Worm (Caenorhabditis elegans) whole organism, L3 larva: ENCODE measurements around the gene T23F11.6.
A peak's percentile ranks its signal among the peaks of the same experiment; 100 is the strongest.

Experiments used
- R02D3.7 ChIP-seq: fragments of 150-350 bp; optimal IDR thresholded peaks from 2 replicates; lab custom pipeline; 2014; ENCODE audit warnings: missing biosample characterization, missing genetic modification characterization
- ZK546.5 ChIP-seq: sonication (generic microtip); optimal IDR thresholded peaks from 2 replicates; lab custom pipeline; 2017; ENCODE audit warnings: missing biosample characterization, missing genetic modification characterization
- aly-2 ChIP-seq: fragments of 150-350 bp; optimal IDR thresholded peaks from 2 replicates; lab custom pipeline; 2014; ENCODE audit warnings: missing biosample characterization, missing genetic modification characterization
- ama-1 ChIP-seq: fragments of 150-350 bp; optimal IDR thresholded peaks from 2 replicates; lab custom pipeline; 2018
- ceh-16 ChIP-seq: sonication (generic microtip); optimal IDR thresholded peaks from 2 replicates; lab custom pipeline; 2017; ENCODE audit warnings: missing biosample characterization, missing genetic modification characterization
- ceh-28 ChIP-seq: fragments of 150-350 bp; optimal IDR thresholded peaks from 2 replicates; lab custom pipeline; 2014; ENCODE audit warnings: missing biosample characterization, missing genetic modification reagents, missing genetic modification characterization
- ceh-82 ChIP-seq: fragments of 150-350 bp; optimal IDR thresholded peaks from 2 replicates; lab custom pipeline; 2014; ENCODE audit warnings: missing biosample characterization, missing genetic modification characterization
- ceh-9 ChIP-seq: sonication (generic microtip); optimal IDR thresholded peaks from 2 replicates; lab custom pipeline; 2018; ENCODE audit warnings: missing biosample characterization, missing genetic modification characterization
- daf-12 ChIP-seq: fragments of 150-350 bp; optimal IDR thresholded peaks from 2 replicates; lab custom pipeline; 2014; ENCODE audit warnings: missing biosample characterization, missing genetic modification reagents, missing genetic modification characterization
- egl-27 ChIP-seq: sonication (generic microtip); optimal IDR thresholded peaks from 4 replicates; lab custom pipeline; 2017; ENCODE audit warnings: missing biosample characterization, missing genetic modification reagents, missing genetic modification characterization
- egl-5 ChIP-seq: fragments of 150-350 bp; optimal IDR thresholded peaks from 2 replicates; lab custom pipeline; 2017; ENCODE audit warnings: missing biosample characterization, missing genetic modification reagents, missing genetic modification characterization, inconsistent platforms
- elt-1 ChIP-seq: fragments of 150-350 bp; optimal IDR thresholded peaks from 2 replicates; lab custom pipeline; 2014; ENCODE audit warnings: missing biosample characterization, missing genetic modification characterization
- elt-2 ChIP-seq: sonication (generic microtip); optimal IDR thresholded peaks from 2 replicates; lab custom pipeline; 2016; ENCODE audit warnings: missing genetic modification reagents, mild to moderate bottlenecking, missing genetic modification characterization, missing compliant biosample characterization
- elt-3 ChIP-seq, 3 experiments: fragments of 150-350 bp in 1 of 3; sonication (generic microtip) in 2 of 3; optimal IDR thresholded peaks; 2 replicates in 2 of 3; 4 replicates in 1 of 3; lab custom pipeline; 2014 to 2017; ENCODE audit warnings: missing biosample characterization in 3 of 3, missing genetic modification characterization in 3 of 3
- eor-1 ChIP-seq, 2 experiments: fragments of 150-350 bp; optimal IDR thresholded peaks; 2 replicates each; lab custom pipeline; 2014 to 2018; ENCODE audit warnings: missing biosample characterization in 2 of 2, missing genetic modification characterization in 2 of 2
- fkh-10 ChIP-seq: sonication (generic microtip); optimal IDR thresholded peaks from 2 replicates; lab custom pipeline; 2017; ENCODE audit warnings: missing biosample characterization, missing genetic modification reagents, missing genetic modification characterization
- fkh-2 ChIP-seq: fragments of 150-350 bp; optimal IDR thresholded peaks from 2 replicates; lab custom pipeline; 2014; ENCODE audit warnings: missing biosample characterization, missing genetic modification reagents, missing genetic modification characterization
- fos-1 ChIP-seq: fragments of 150-350 bp; optimal IDR thresholded peaks from 2 replicates; lab custom pipeline; 2014; ENCODE audit warnings: missing biosample characterization, missing genetic modification characterization
- hmg-11 ChIP-seq: sonication (generic microtip); optimal IDR thresholded peaks from 2 replicates; lab custom pipeline; 2016; ENCODE audit warnings: missing genetic modification characterization, missing compliant biosample characterization
- jun-1 ChIP-seq: fragments of 150-350 bp; optimal IDR thresholded peaks from 2 replicates; lab custom pipeline; 2014; ENCODE audit warnings: missing biosample characterization, missing genetic modification reagents, missing genetic modification characterization
- lin-15B ChIP-seq: fragments of 150-350 bp; optimal IDR thresholded peaks from 2 replicates; lab custom pipeline; 2014; ENCODE audit warnings: missing biosample characterization, missing genetic modification characterization
- lin-39 ChIP-seq: fragments of 150-350 bp; optimal IDR thresholded peaks from 2 replicates; lab custom pipeline; 2018; ENCODE audit warnings: missing biosample characterization, missing genetic modification reagents, missing genetic modification characterization
- lsy-12 ChIP-seq: sonication (generic microtip); optimal IDR thresholded peaks from 2 replicates; lab custom pipeline; 2016; ENCODE audit warnings: mild to moderate bottlenecking, missing genetic modification characterization, missing compliant biosample characterization
- mdl-1 ChIP-seq: fragments of 150-350 bp; optimal IDR thresholded peaks from 2 replicates; lab custom pipeline; 2014; ENCODE audit warnings: missing biosample characterization, missing genetic modification characterization
- mml-1 ChIP-seq: fragments of 150-350 bp; sonication (generic microtip); optimal IDR thresholded peaks from 3 replicates; lab custom pipeline; 2014; ENCODE audit warnings: missing biosample characterization, missing genetic modification characterization
- nfya-1 ChIP-seq: sonication (generic microtip); optimal IDR thresholded peaks from 2 replicates; lab custom pipeline; 2017; ENCODE audit warnings: missing genetic modification characterization, mild to moderate bottlenecking, missing compliant biosample characterization, antibody characterized with exemption, moderate library complexity; ENCODE audit not compliant: insufficient read depth
- nhr-11 ChIP-seq: fragments of 150-350 bp; optimal IDR thresholded peaks from 2 replicates; lab custom pipeline; 2014; ENCODE audit warnings: missing biosample characterization, missing genetic modification characterization
- nhr-12 ChIP-seq: fragments of 150-350 bp; optimal IDR thresholded peaks from 2 replicates; lab custom pipeline; 2014; ENCODE audit warnings: missing biosample characterization, missing genetic modification characterization
- nhr-23 ChIP-seq: fragments of 150-350 bp; optimal IDR thresholded peaks from 2 replicates; lab custom pipeline; 2014; ENCODE audit warnings: missing biosample characterization, missing genetic modification reagents, missing genetic modification characterization
- nhr-237 ChIP-seq: fragments of 150-350 bp; optimal IDR thresholded peaks from 2 replicates; lab custom pipeline; 2014; ENCODE audit warnings: missing biosample characterization, missing genetic modification characterization
- nhr-25 ChIP-seq: sonication (generic microtip); optimal IDR thresholded peaks from 2 replicates; lab custom pipeline; 2017; ENCODE audit warnings: missing biosample characterization, missing genetic modification characterization
- nhr-28 ChIP-seq: fragments of 150-350 bp; optimal IDR thresholded peaks from 2 replicates; lab custom pipeline; 2014; ENCODE audit warnings: missing biosample characterization, missing genetic modification characterization
- nhr-43 ChIP-seq: sonication (generic microtip); optimal IDR thresholded peaks from 2 replicates; lab custom pipeline; 2016; ENCODE audit warnings: mild to moderate bottlenecking, missing genetic modification characterization, missing compliant biosample characterization; ENCODE audit not compliant: poor library complexity, severe bottlenecking
- nhr-67 ChIP-seq: fragments of 150-350 bp; optimal IDR thresholded peaks from 2 replicates; lab custom pipeline; 2014; ENCODE audit warnings: missing biosample characterization, missing genetic modification characterization
- nhr-76 ChIP-seq: fragments of 150-350 bp; sonication (generic microtip); optimal IDR thresholded peaks from 5 replicates; lab custom pipeline; 2014; ENCODE audit warnings: missing biosample characterization, missing genetic modification characterization
- nhr-77 ChIP-seq: fragments of 150-350 bp; optimal IDR thresholded peaks from 2 replicates; lab custom pipeline; 2014; ENCODE audit warnings: missing biosample characterization, missing genetic modification characterization
- pha-4 ChIP-seq: fragments of 150-350 bp; optimal IDR thresholded peaks from 2 replicates; lab custom pipeline; 2014; ENCODE audit warnings: missing biosample characterization, missing genetic modification reagents, missing genetic modification characterization
- pqm-1 ChIP-seq: fragments of 150-350 bp; optimal IDR thresholded peaks from 2 replicates; lab custom pipeline; 2017; ENCODE audit warnings: missing biosample characterization, missing genetic modification characterization, inconsistent platforms
- sea-2 ChIP-seq: fragments of 150-350 bp; sonication (generic microtip); optimal IDR thresholded peaks from 4 replicates; lab custom pipeline; 2014; ENCODE audit warnings: missing biosample characterization, missing genetic modification reagents, missing genetic modification characterization
- skn-1 ChIP-seq: fragments of 150-350 bp; optimal IDR thresholded peaks from 2 replicates; lab custom pipeline; 2014; ENCODE audit warnings: missing biosample characterization, missing genetic modification characterization
- snpc-4 ChIP-seq: fragments of 150-350 bp; optimal IDR thresholded peaks from 2 replicates; lab custom pipeline; 2014; ENCODE audit warnings: missing biosample characterization, missing genetic modification characterization
- tbx-2 ChIP-seq: sonication (generic microtip); optimal IDR thresholded peaks from 2 replicates; lab custom pipeline; 2016; ENCODE audit warnings: mild to moderate bottlenecking, missing genetic modification characterization, missing compliant biosample characterization
- unc-39 ChIP-seq: sonication (generic microtip); optimal IDR thresholded peaks from 4 replicates; lab custom pipeline; 2017; ENCODE audit warnings: missing biosample characterization, missing genetic modification characterization
- unc-62 ChIP-seq: fragments of 150-350 bp; sonication (generic microtip); optimal IDR thresholded peaks from 4 replicates; lab custom pipeline; 2014; ENCODE audit warnings: missing biosample characterization, missing genetic modification reagents, missing genetic modification characterization
- zag-1 ChIP-seq: fragments of 150-350 bp; optimal IDR thresholded peaks from 2 replicates; lab custom pipeline; 2014; ENCODE audit warnings: missing biosample characterization, missing genetic modification characterization
- ztf-11 ChIP-seq: fragments of 150-350 bp; optimal IDR thresholded peaks from 2 replicates; lab custom pipeline; 2014; ENCODE audit warnings: missing biosample characterization, missing genetic modification characterization
- ztf-4 ChIP-seq: fragments of 150-350 bp; optimal IDR thresholded peaks from 2 replicates; lab custom pipeline; 2014; ENCODE audit warnings: missing biosample characterization, missing genetic modification characterization

Gene T23F11.6

ce11 chrIII:4649811-4650544 lies 2.3 kb upstream of the T23F11.6 start, which contains the start of gene ppm-2:
Gene ppm-2 (plus strand): TSS chrIII:4650494.
- TF ChIP-seq zag-1 (tag; lab: Kevin White, UChicago) (no peak), nhr-23 (peak; percentile 39), ZK546.5 (tag; lab: Kevin White, UChicago) (no peak), elt-2 (peak; percentile 63), egl-27 (tag; lab: Kevin White, UChicago) (no peak), R02D3.7 (tag; lab: Kevin White, UChicago) (no peak), mdl-1 (tag; lab: Kevin White, UChicago) (peak; percentile 5), ceh-28 (no peak), lin-39 (tag; lab: Kevin White, UChicago) (no peak), lin-15B (tag; lab: Kevin White, UChicago) (no peak), ama-1 (lab: Kevin White, UChicago) (peak; percentile 12), nhr-25 (peak; percentile 15), eor-1 (tag; optimal IDR thresholded peaks at IDR 0.05; lab: Kevin White, UChicago) (no peak), jun-1 (tag; lab: Kevin White, UChicago) (peak; percentile 8)

- TF ChIP-seq nhr-77 (tag; lab: Kevin White, UChicago) (no peak), elt-2 (peak; percentile 96), fkh-2 (no peak), egl-27 (tag; lab: Kevin White, UChicago) (peak; percentile 35), elt-3 (tag; optimal IDR thresholded peaks at IDR 0.05; lab: Kevin White, UChicago) (peak in 1 of 3 experiments; percentile 93), nhr-43 (tag; lab: Kevin White, UChicago) (peak; percentile 93), fos-1 (tag; lab: Kevin White, UChicago) (peak; percentile 28), hmg-11 (tag; lab: Kevin White, UChicago) (peak; percentile 81), nhr-67 (tag; lab: Kevin White, UChicago) (no peak), R02D3.7 (tag; lab: Kevin White, UChicago) (peak; percentile 64), lsy-12 (tag; lab: Kevin White, UChicago) (peak; percentile 87), ceh-9 (tag; lab: Kevin White, UChicago) (no peak), nhr-25 (peak; percentile 98), aly-2 (tag; lab: Kevin White, UChicago) (no peak), nhr-23 (peak; percentile 92), nhr-76 (tag; lab: Kevin White, UChicago) (peak; percentile 21), tbx-2 (tag; lab: Kevin White, UChicago) (peak; percentile 74), unc-62 (GFP tag; lab: Kevin White, UChicago) (peak; percentile 56), unc-39 (tag; lab: Kevin White, UChicago) (no peak), ztf-4 (tag; lab: Kevin White, UChicago) (peak; percentile 15), nhr-11 (tag; lab: Kevin White, UChicago) (peak; percentile 87), snpc-4 (peak; percentile 83), ztf-11 (tag; lab: Kevin White, UChicago) (no peak), ZK546.5 (tag; lab: Kevin White, UChicago) (no peak), nhr-28 (tag; lab: Kevin White, UChicago) (no peak), mml-1 (tag; lab: Kevin White, UChicago) (peak; percentile 24), pha-4 (peak; percentile 94), daf-12 (no peak), fkh-10 (peak; percentile 49), ceh-28 (peak; percentile 95), skn-1 (tag; lab: Kevin White, UChicago) (no peak), ceh-82 (tag; lab: Kevin White, UChicago) (no peak), mdl-1 (tag; lab: Kevin White, UChicago) (peak; percentile 99), elt-1 (tag; lab: Kevin White, UChicago) (peak; percentile 25), lin-39 (tag; lab: Kevin White, UChicago) (peak; percentile 90), jun-1 (tag; lab: Kevin White, UChicago) (peak; percentile 93), egl-5 (tag; lab: Kevin White, UChicago) (peak; percentile 88), zag-1 (tag; lab: Kevin White, UChicago) (no peak), ceh-16 (tag; lab: Kevin White, UChicago) (no peak), ama-1 (lab: Kevin White, UChicago) (peak; percentile 30), pqm-1 (tag; lab: Kevin White, UChicago) (peak; percentile 98), eor-1 (tag; optimal IDR thresholded peaks at IDR 0.05; lab: Kevin White, UChicago) (no peak), nhr-12 (tag; lab: Kevin White, UChicago) (no peak), lin-15B (tag; lab: Kevin White, UChicago) (peak; percentile 87), nhr-237 (tag; lab: Kevin White, UChicago) (no peak), nfya-1 (tag; lab: Kevin White, UChicago) (peak; percentile 90), sea-2 (GFP tag; lab: Kevin White, UChicago) (peak; percentile 47)
Measured at ce11 chrIII:4649363-4649768, 1.6 kb upstream of the T23F11.6 start.
